Fruit fly (Drosophila melanogaster) whole organism, prepupa: ENCODE data around the gene Osi16.

ENCODE experiments used
- CG10669 ChIP-seq: fragments of 200-800 bp; sonication (Bioruptor generic); optimal IDR thresholded peaks from 3 replicates; lab custom pipeline; 2018; ENCODE audit warnings: missing biosample characterization, mild to moderate bottlenecking, missing genetic modification characterization, moderate library complexity
- CG15336 ChIP-seq: fragments of 200-800 bp; sonication (Bioruptor generic); IDR thresholded peaks from 2 replicates; pipeline ENCODE4 v1.3.6; 2022; ENCODE audit warnings: missing biosample characterization, missing genetic modification characterization
- CG1621 ChIP-seq: fragments of 200-800 bp; sonication (Bioruptor generic); optimal IDR thresholded peaks from 3 replicates; lab custom pipeline; 2018; ENCODE audit warnings: missing biosample characterization, mild to moderate bottlenecking, missing genetic modification characterization
- CG16779 ChIP-seq: fragments of 200-800 bp; sonication (Bioruptor generic); optimal IDR thresholded peaks from 3 replicates; lab custom pipeline; 2017; ENCODE audit warnings: missing biosample characterization, mild to moderate bottlenecking, missing genetic modification characterization
- CG31627 ChIP-seq: fragments of 200-800 bp; sonication (Bioruptor generic); optimal IDR thresholded peaks from 3 replicates; lab custom pipeline; 2016; ENCODE audit warnings: missing biosample characterization, missing genetic modification characterization
- CG3919 ChIP-seq: fragments of 200-800 bp; sonication (Bioruptor generic); optimal IDR thresholded peaks from 3 replicates; lab custom pipeline; 2016; ENCODE audit warnings: missing biosample characterization, missing genetic modification characterization
- CG6163 ChIP-seq: fragments of 200-800 bp; sonication (Bioruptor generic); IDR thresholded peaks from 3 replicates; pipeline ENCODE4 v1.3.6; 2022; ENCODE audit warnings: missing biosample characterization, missing genetic modification characterization
- CG6792 ChIP-seq: fragments of 200-800 bp; sonication (Bioruptor generic); optimal IDR thresholded peaks from 3 replicates; lab custom pipeline; 2016; ENCODE audit warnings: missing biosample characterization, missing genetic modification characterization
- CG6808 ChIP-seq: fragments of 200-800 bp; sonication (Bioruptor generic); optimal IDR thresholded peaks from 3 replicates; lab custom pipeline; 2017; ENCODE audit warnings: missing biosample characterization, missing genetic modification characterization, mild to moderate bottlenecking, moderate library complexity, missing genetic modification reagents
- CG6854 ChIP-seq: fragments of 200-800 bp; sonication (Bioruptor generic); optimal IDR thresholded peaks from 2 replicates; lab custom pipeline; 2017; ENCODE audit warnings: missing biosample characterization, mild to moderate bottlenecking, missing genetic modification characterization
- CG7368 ChIP-seq: fragments of 200-800 bp; sonication (Bioruptor generic); optimal IDR thresholded peaks from 3 replicates; lab custom pipeline; 2016; ENCODE audit warnings: missing biosample characterization, missing genetic modification characterization
- CG8119 ChIP-seq: fragments of 200-800 bp; sonication (Bioruptor generic); IDR thresholded peaks from 3 replicates; pipeline ENCODE4 v1.3.6; 2022; ENCODE audit warnings: missing biosample characterization, missing genetic modification characterization
- CG8319 ChIP-seq: fragments of 200-800 bp; sonication (Bioruptor generic); optimal IDR thresholded peaks from 3 replicates; lab custom pipeline; 2016; ENCODE audit warnings: missing biosample characterization, missing genetic modification characterization
- Eip78C ChIP-seq: fragments of 200-800 bp; sonication (Bioruptor generic); peaks from one replicate; lab custom pipeline; 2016; ENCODE audit warnings: missing biosample characterization, missing genetic modification characterization
- Eip93F ChIP-seq: fragments of 200-800 bp; sonication (Bioruptor generic); optimal IDR thresholded peaks from 2 replicates; lab custom pipeline; 2016; ENCODE audit warnings: missing biosample characterization, mild to moderate bottlenecking, missing genetic modification characterization
- Ets21C ChIP-seq: fragments of 200-800 bp; sonication (Bioruptor generic); optimal IDR thresholded peaks from 3 replicates; lab custom pipeline; 2016; ENCODE audit warnings: missing biosample characterization, missing genetic modification characterization
- Ets96B ChIP-seq: fragments of 200-800 bp; optimal IDR thresholded peaks from 2 replicates; lab custom pipeline; 2019; ENCODE audit warnings: missing biosample characterization, mild to moderate bottlenecking, missing genetic modification characterization, moderate library complexity
- Gug ChIP-seq: fragments of 200-800 bp; sonication (Bioruptor generic); IDR thresholded peaks from 2 replicates; pipeline ENCODE4 v1.3.6; 2022; ENCODE audit warnings: missing biosample characterization, missing genetic modification characterization
- Hr38 ChIP-seq: sonication (Bioruptor generic); optimal IDR thresholded peaks from 2 replicates; lab custom pipeline; 2016; ENCODE audit warnings: missing biosample characterization, missing genetic modification characterization
- Hr39 ChIP-seq: fragments of 200-800 bp; sonication (Bioruptor generic); optimal IDR thresholded peaks from 2 replicates; lab custom pipeline; 2016; ENCODE audit warnings: missing biosample characterization, missing genetic modification characterization
- Lpt ChIP-seq: fragments of 200-800 bp; sonication (Bioruptor generic); optimal IDR thresholded peaks from 3 replicates; lab custom pipeline; 2016; ENCODE audit warnings: missing biosample characterization, missing genetic modification characterization
- Sox14 ChIP-seq: fragments of 200-800 bp; sonication (Bioruptor generic); optimal IDR thresholded peaks from 3 replicates; lab custom pipeline; 2016; ENCODE audit warnings: missing biosample characterization, missing genetic modification characterization
- Sox15 ChIP-seq: fragments of 200-800 bp; sonication (Bioruptor generic); optimal IDR thresholded peaks from 3 replicates; lab custom pipeline; 2016; ENCODE audit warnings: missing biosample characterization, missing genetic modification characterization
- achi ChIP-seq: fragments of 200-800 bp; sonication (Bioruptor generic); optimal IDR thresholded peaks from 3 replicates; lab custom pipeline; 2016; ENCODE audit warnings: missing biosample characterization, missing genetic modification characterization
- acj6 ChIP-seq: fragments of 200-800 bp; sonication (Bioruptor generic); optimal IDR thresholded peaks from 3 replicates; lab custom pipeline; 2016; ENCODE audit warnings: missing biosample characterization, missing genetic modification characterization
- cyc ChIP-seq: fragments of 200-800 bp; sonication (Bioruptor generic); optimal IDR thresholded peaks from 3 replicates; lab custom pipeline; 2016; ENCODE audit warnings: missing biosample characterization, missing genetic modification characterization
- dac ChIP-seq: fragments of 200-800 bp; sonication (Bioruptor generic); optimal IDR thresholded peaks from 2 replicates; lab custom pipeline; 2017; ENCODE audit warnings: missing biosample characterization, mild to moderate bottlenecking, missing genetic modification characterization
- eg ChIP-seq: fragments of 200-800 bp; sonication (Bioruptor generic); IDR thresholded peaks from 3 replicates; pipeline ENCODE4 v1.3.6; 2022; ENCODE audit warnings: missing biosample characterization, missing genetic modification characterization
- esn ChIP-seq: fragments of 200-800 bp; sonication (Bioruptor generic); optimal IDR thresholded peaks from 2 replicates; lab custom pipeline; 2016; ENCODE audit warnings: missing biosample characterization, mild to moderate bottlenecking, missing genetic modification characterization, moderate library complexity
- fd59A ChIP-seq: fragments of 200-800 bp; sonication (Bioruptor generic); optimal IDR thresholded peaks from 2 replicates; lab custom pipeline; 2017; ENCODE audit warnings: missing biosample characterization, mild to moderate bottlenecking, missing genetic modification characterization, missing genetic modification reagents
- fd85E ChIP-seq: fragments of 200-800 bp; sonication (Bioruptor generic); optimal IDR thresholded peaks from 3 replicates; lab custom pipeline; 2016; ENCODE audit warnings: missing biosample characterization, missing genetic modification characterization
- fkh ChIP-seq: fragments of 200-800 bp; sonication (Bioruptor generic); optimal IDR thresholded peaks from 3 replicates; lab custom pipeline; 2017; ENCODE audit warnings: missing biosample characterization, mild to moderate bottlenecking, missing genetic modification characterization, moderate library complexity
- pdm3 ChIP-seq: fragments of 200-800 bp; sonication (Bioruptor generic); optimal IDR thresholded peaks from 3 replicates; lab custom pipeline; 2016; ENCODE audit warnings: missing biosample characterization, missing genetic modification characterization
- salr ChIP-seq, 2 experiments: fragments of 200-800 bp; sonication (Bioruptor generic); optimal IDR thresholded peaks; 3 replicates each; lab custom pipeline; 2016 to 2018; ENCODE audit warnings: missing biosample characterization in 2 of 2, missing genetic modification characterization in 2 of 2, mild to moderate bottlenecking in 1 of 2
- spab ChIP-seq: fragments of 200-800 bp; sonication (Bioruptor generic); optimal IDR thresholded peaks from 2 replicates; lab custom pipeline; 2017; ENCODE audit warnings: missing biosample characterization, mild to moderate bottlenecking, missing genetic modification characterization, missing genetic modification reagents
- ss ChIP-seq, 2 experiments: fragments of 200-800 bp; sonication (Bioruptor generic); optimal IDR thresholded peaks; 2 replicates in 1 of 2; 3 replicates in 1 of 2; lab custom pipeline; 2017 to 2018; ENCODE audit warnings: mild to moderate bottlenecking in 2 of 2, missing biosample characterization in 2 of 2, missing genetic modification characterization in 2 of 2, moderate library complexity in 1 of 2
- svp ChIP-seq: fragments of 200-800 bp; sonication (Bioruptor generic); peaks from one replicate; lab custom pipeline; 2016; ENCODE audit warnings: missing biosample characterization, missing genetic modification characterization
- topi ChIP-seq: fragments of 200-800 bp; sonication (Bioruptor generic); optimal IDR thresholded peaks from 3 replicates; lab custom pipeline; 2016; ENCODE audit warnings: missing biosample characterization, missing genetic modification characterization

Gene Osi16

DNA sequence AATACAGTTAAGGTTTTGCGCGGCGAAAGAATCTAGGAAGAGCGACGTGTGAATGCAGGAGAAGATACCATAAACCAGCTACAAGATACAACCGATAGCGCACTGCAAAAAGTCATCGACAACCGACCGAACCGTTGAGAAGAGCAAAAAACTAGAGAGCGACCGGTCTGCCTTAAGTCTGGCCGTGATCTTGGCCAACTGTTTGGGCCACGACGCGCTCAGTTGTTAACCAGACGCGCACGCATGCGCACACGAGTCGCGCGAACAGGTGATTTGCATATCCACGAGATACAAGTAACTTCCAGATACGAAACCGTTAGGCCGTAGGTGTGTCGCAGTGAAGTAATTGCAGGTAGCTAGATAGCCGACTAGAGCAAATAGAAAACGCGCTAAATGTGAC, 10.0 kb downstream of the Osi16 start:
- TF ChIP-seq Ets21C (GFP tag; lab: Kevin White, UChicago) (no peak), Eip78C (GFP tag; lab: Kevin White, UChicago) (peak; percentile 55), eg (GFP tag; lab: Robert Waterston, UW) (peak; percentile 38; the same call in 1 of the 3 replicates), CG8119 (0 out of 3 replicates have a peak, but pooled peaks have one; percentile 21), ss (GFP tag; optimal IDR thresholded peaks at IDR 0.05; lab: Kevin White, UChicago) (peak in 1 of 2 experiments; percentile 66), Eip93F (GFP tag; lab: Kevin White, UChicago) (no peak), achi (no peak)

DNA sequence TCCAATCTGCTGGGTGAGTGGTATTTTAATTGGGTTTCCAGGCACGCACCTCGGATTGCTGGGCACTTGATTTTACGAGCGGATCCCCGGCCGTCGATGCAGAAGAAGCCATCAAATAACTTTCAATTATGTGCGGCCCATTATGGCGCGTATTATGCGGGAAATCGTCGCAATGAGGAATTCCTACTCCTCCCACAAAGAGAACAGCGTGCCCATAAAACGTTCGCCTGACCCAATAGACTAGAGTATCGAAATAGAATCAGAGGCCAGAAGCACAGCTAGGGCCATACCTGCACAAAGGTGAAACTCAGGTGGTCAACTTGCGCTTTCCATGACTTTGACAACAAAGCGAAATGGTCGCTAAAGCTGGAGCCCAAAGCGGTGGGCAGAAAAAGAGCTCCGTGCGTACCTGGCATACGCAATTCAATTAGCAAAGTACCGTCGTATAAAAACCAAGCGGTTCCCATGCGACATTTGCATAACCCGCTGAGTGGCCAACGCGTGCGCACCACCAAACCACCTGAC, 24.8 kb downstream of the Osi16 start, which contains the start of gene Osi18:
Gene Osi18, plus strand, starts transcription at position 475 of the 525 bp plus-strand sequence.
- no peak for TF ChIP-seq Gug (GFP tag; lab: Robert Waterston, UW)
- TF ChIP-seq CG16779 (tag; lab: Kevin White, UChicago): no peak
- TF ChIP-seq CG8119: no peak
- no peak for TF ChIP-seq CG8319
- TF ChIP-seq salr (GFP tag; optimal IDR thresholded peaks at IDR 0.05; lab: Kevin White, UChicago): no peak
- no peak for TF ChIP-seq Hr39 (GFP tag; lab: Kevin White, UChicago)

DNA sequence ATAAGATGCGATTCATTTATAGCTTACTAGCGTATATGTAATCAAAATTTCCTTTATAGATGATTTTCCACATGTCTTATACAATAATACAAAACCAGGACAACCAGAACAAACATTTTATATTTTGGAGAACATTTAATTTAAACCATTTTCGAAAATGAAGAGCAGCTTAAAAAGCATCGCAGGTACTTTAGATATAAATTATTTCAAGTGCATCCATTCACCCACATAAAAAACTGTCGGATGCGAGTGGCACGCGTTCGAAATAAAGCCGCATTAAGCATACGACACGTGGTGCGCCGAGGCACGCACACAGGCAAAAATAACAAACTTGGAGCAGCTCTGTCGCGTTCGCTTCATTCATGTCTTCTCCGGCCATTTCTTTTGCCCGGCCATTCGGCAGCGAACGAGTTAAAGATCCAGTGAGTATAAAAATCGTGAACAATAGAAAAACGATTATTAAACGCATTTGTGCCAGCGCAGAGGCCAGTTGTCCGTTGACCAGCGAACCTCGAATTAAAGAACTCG, 29.9 kb downstream of the Osi16 start, which contains the start of gene Osi19:
Gene Osi19, plus strand, starts transcription at position 457 of the 528 bp plus-strand sequence.
- no peak for TF ChIP-seq fd85E (GFP tag; lab: Kevin White, UChicago)
- TF ChIP-seq Hr38 (GFP tag; lab: Kevin White, UChicago): no peak
- no peak for TF ChIP-seq CG6163 (GFP tag; lab: Robert Waterston, UW)
- no peak for TF ChIP-seq CG1621
- no peak for TF ChIP-seq Sox14 (GFP tag; lab: Kevin White, UChicago)
- TF ChIP-seq CG6854 (GFP tag; lab: Kevin White, UChicago): no peak
- TF ChIP-seq Sox15 (GFP tag; lab: Kevin White, UChicago): no peak
- no peak for TF ChIP-seq acj6
- TF ChIP-seq CG15336 (GFP tag; lab: Robert Waterston, UW): no peak
- TF ChIP-seq spab: no peak
- TF ChIP-seq Hr39 (GFP tag; lab: Kevin White, UChicago): no peak
- TF ChIP-seq topi (GFP tag; lab: Kevin White, UChicago): no peak
- no peak for TF ChIP-seq pdm3
- no peak for TF ChIP-seq fkh (GFP tag; lab: Kevin White, UChicago)
- no peak for TF ChIP-seq CG6792
- TF ChIP-seq CG7368: no peak
- no peak for TF ChIP-seq dac (GFP tag; lab: Kevin White, UChicago)
- TF ChIP-seq CG6808 (GFP tag; lab: Kevin White, UChicago): no peak
- no peak for TF ChIP-seq Lpt (GFP tag; lab: Kevin White, UChicago)
- no peak for TF ChIP-seq CG8119

DNA sequence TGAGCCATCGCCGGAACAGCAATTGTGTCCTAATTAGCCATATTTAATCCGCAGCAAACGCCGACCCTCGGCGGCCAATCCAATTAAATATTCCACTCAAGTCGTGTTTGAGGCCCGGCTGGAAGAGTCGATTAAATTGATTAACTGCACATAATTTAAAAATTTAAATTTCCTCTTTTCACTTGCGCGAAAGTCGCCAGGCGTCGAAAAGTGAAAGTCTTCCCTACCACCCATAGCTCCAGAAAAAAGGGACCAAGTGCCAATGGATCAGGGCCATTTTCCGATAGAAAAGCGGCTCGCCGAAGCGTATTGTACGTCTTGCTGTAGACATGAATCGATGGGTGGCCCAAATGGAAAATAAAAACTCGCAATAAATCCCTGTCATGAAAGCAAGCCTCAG, 32.4 kb downstream of the Osi16 start:
- no peak for TF ChIP-seq Hr38 (GFP tag; lab: Kevin White, UChicago)
- TF ChIP-seq CG10669 (GFP tag; lab: Kevin White, UChicago): no peak
- TF ChIP-seq fkh (GFP tag; lab: Kevin White, UChicago): no peak
- no peak for TF ChIP-seq CG6163 (GFP tag; lab: Robert Waterston, UW)
- TF ChIP-seq Gug (GFP tag; lab: Robert Waterston, UW): no peak
- no peak for TF ChIP-seq Ets96B (tag; lab: Kevin White, UChicago)
- TF ChIP-seq CG31627 (GFP tag; lab: Kevin White, UChicago): no peak
- no peak for TF ChIP-seq esn (GFP tag; lab: Kevin White, UChicago)
- no peak for TF ChIP-seq eg (GFP tag; lab: Robert Waterston, UW)
- no peak for TF ChIP-seq CG16779 (tag; lab: Kevin White, UChicago)
- TF ChIP-seq CG3919 (GFP tag; lab: Kevin White, UChicago): no peak
- no peak for TF ChIP-seq svp (GFP tag; lab: Kevin White, UChicago)
- no peak for TF ChIP-seq fd59A (GFP tag; lab: Kevin White, UChicago)
- no peak for TF ChIP-seq cyc (GFP tag; lab: Kevin White, UChicago)
- TF ChIP-seq, all 60 proteins: peak for 0
